Worm (Caenorhabditis elegans): Measurements from ENCODE around the gene srx-65.

- TF ChIP-seq nhr-12 (tag; optimal IDR thresholded peaks at IDR 0.05) (no peak), bed-3 (GFP tag; optimal IDR thresholded peaks at IDR 0.05) (no peak), zip-8 (tag; optimal IDR thresholded peaks at IDR 0.05) (no peak), ceh-83 (GFP tag; optimal IDR thresholded peaks at IDR 0.05) (no peak), snpc-4 (tag; optimal IDR thresholded peaks at IDR 0.05) (no peak), mab-5 (tag; optimal IDR thresholded peaks at IDR 0.05) (no peak), ces-1 (GFP tag; optimal IDR thresholded peaks at IDR 0.05) (no peak), ceh-43 (GFP tag; optimal IDR thresholded peaks at IDR 0.05) (no peak), unc-62 (GFP tag; optimal IDR thresholded peaks at IDR 0.05) (no peak), mep-1 (tag; optimal IDR thresholded peaks at IDR 0.05) (no peak)
Observed at ce11 chrV:3913131-3913530, 8.6 kb upstream of the srx-65 start.
